Worm (Caenorhabditis elegans) whole organism, early embryonic: ENCODE results near the gene gcy-22.

Experiments
- B0310.2 ChIP-seq: sonication (generic microtip); optimal IDR thresholded peaks from 2 replicates; lab custom pipeline; 2016; ENCODE audit warnings: mild to moderate bottlenecking, missing genetic modification characterization, missing compliant biosample characterization
- F13C5.2 ChIP-seq: sonication (generic microtip); optimal IDR thresholded peaks from 2 replicates; lab custom pipeline; 2017; ENCODE audit warnings: mild to moderate bottlenecking, missing genetic modification characterization, inconsistent platforms, missing compliant biosample characterization
- aly-1 ChIP-seq: sonication (generic microtip); optimal IDR thresholded peaks from 2 replicates; lab custom pipeline; 2016; ENCODE audit warnings: missing genetic modification characterization, missing compliant biosample characterization
- ama-1 ChIP-seq: fragments of 150-350 bp; optimal IDR thresholded peaks from 2 replicates; lab custom pipeline; 2014
- ceh-13 ChIP-seq: fragments of 200-800 bp; sonication (Bioruptor generic); optimal IDR thresholded peaks from 2 replicates; lab custom pipeline; 2018; ENCODE audit warnings: mild to moderate bottlenecking, missing genetic modification characterization, missing compliant biosample characterization
- ceh-36 ChIP-seq: sonication (generic microtip); optimal IDR thresholded peaks from 2 replicates; lab custom pipeline; 2016; ENCODE audit warnings: missing genetic modification characterization, inconsistent platforms, missing compliant biosample characterization
- flt-1 ChIP-seq: fragments of 200-800 bp; sonication (Bioruptor generic); IDR thresholded peaks from 2 replicates; pipeline ENCODE4 v1.3.6; 2022; ENCODE audit warnings: missing genetic modification characterization, missing compliant biosample characterization
- hmg-4 ChIP-seq: fragments of 200-800 bp; sonication (Bioruptor generic); optimal IDR thresholded peaks from 2 replicates; lab custom pipeline; 2018; ENCODE audit warnings: mild to moderate bottlenecking, missing genetic modification characterization, missing compliant biosample characterization
- hnd-1 ChIP-seq: sonication (generic microtip); optimal IDR thresholded peaks from 2 replicates; lab custom pipeline; 2016; ENCODE audit warnings: missing genetic modification characterization, missing compliant biosample characterization
- pes-1 ChIP-seq: fragments of 200-800 bp; sonication (Bioruptor generic); IDR thresholded peaks from 2 replicates; pipeline ENCODE4 v1.3.6; 2022; ENCODE audit warnings: missing genetic modification reagents, missing genetic modification characterization, missing compliant biosample characterization
- sea-1 ChIP-seq: fragments of 200-800 bp; sonication (Bioruptor generic); conservative IDR thresholded peaks from 2 replicates; pipeline ENCODE4 v1.3.6; 2022; ENCODE audit warnings: missing genetic modification characterization, missing compliant biosample characterization
- tbx-11 ChIP-seq: fragments of 200-800 bp; sonication (Bioruptor generic); IDR thresholded peaks from 2 replicates; pipeline ENCODE4 v1.3.6; 2022; ENCODE audit warnings: missing genetic modification characterization, missing compliant biosample characterization
- tbx-37 ChIP-seq: fragments of 200-800 bp; sonication (Bioruptor generic); conservative IDR thresholded peaks from 2 replicates; pipeline ENCODE4 v1.3.6; 2022; ENCODE audit warnings: missing genetic modification reagents, missing genetic modification characterization, missing compliant biosample characterization
- tra-4 ChIP-seq: sonication (generic microtip); optimal IDR thresholded peaks from 2 replicates; lab custom pipeline; 2017; ENCODE audit warnings: missing genetic modification characterization, missing compliant biosample characterization

DNA sequence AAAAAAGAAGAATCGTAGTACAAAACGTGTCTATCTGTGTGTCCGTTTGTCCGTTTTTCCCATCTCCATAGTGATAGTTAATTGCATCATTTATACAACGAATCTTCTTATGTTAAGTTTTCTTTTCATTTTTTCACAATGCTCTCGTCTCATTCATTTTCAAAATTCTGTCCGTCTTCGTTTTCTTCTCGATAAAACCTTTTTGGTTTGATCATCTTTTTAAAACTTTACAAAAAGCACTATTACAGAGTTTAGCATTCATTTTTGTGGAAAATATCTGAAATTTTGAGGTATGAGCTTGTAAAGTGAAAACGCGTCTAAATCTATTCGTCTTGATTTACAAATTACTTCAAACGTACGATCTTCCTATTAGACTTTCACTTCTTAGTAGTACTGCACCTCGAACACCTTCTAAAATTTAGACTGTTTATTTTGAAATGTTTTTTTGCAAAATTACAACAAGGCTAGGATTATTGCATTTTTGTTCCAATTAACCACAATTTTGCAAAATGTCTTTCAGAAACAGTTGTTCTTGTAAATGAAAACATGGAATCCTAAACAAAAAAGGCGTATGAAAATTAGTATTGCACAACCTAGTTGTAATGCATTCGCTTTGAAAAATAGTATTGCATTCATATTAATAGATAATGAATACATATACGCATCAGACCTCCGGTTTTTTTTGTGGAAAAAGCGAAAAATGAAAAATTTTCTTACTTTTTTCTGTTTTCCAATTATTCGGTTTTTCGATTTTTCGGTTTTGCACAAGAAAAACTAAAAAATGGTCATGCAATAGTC, 39.6 kb downstream of the gcy-22 start:
- TF ChIP-seq ama-1 (lab: Kevin White, UChicago): no peak
- TF ChIP-seq hnd-1 (tag; lab: Kevin White, UChicago): no peak
- TF ChIP-seq tbx-37: no peak
- no peak for TF ChIP-seq ceh-36
- no peak for TF ChIP-seq ceh-13 (GFP tag; lab: Kevin White, UChicago)
- TF ChIP-seq flt-1 (GFP tag; lab: Robert Waterston, UW): no peak
- TF ChIP-seq sea-1 (GFP tag; lab: Robert Waterston, UW): no peak
- no peak for TF ChIP-seq pes-1 (GFP tag; lab: Robert Waterston, UW)
- TF ChIP-seq aly-1: no peak
- no peak for TF ChIP-seq tra-4 (tag; lab: Kevin White, UChicago)
- TF ChIP-seq F13C5.2 (tag; lab: Kevin White, UChicago): no peak
- no peak for TF ChIP-seq B0310.2
- no peak for TF ChIP-seq tbx-11
- TF ChIP-seq hmg-4 (GFP tag; lab: Kevin White, UChicago): no peak
